Worm (Caenorhabditis elegans): ENCODE data around the gene W01G7.4.

DNA sequence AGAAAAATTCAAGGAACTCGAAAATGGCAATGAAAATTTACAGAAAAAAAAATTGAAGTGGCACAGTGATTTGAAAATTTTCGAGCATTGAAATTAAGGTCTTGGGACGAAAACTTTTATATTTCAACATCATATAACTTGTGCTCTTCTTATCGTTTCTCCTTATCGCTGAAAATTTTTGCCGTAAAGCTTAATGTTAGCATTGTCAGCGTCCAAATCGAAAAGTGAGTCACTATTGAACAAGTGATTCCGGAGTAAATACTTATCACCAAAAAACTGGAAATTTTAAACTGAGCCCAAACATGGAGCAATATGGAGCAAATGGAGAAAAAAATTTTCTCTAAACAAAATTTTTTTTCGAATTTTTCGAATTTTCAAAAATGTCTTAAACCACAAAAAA is 4.8 kb upstream of the W01G7.4 start:
- TF ChIP-seq ceh-30 (tag; optimal IDR thresholded peaks at IDR 0.05) (no peak), fkh-10 (GFP tag; optimal IDR thresholded peaks at IDR 0.05) (no peak), ama-1 (optimal IDR thresholded peaks at IDR 0.05) (no peak), unc-86 (tag; optimal IDR thresholded peaks at IDR 0.05) (no peak), elt-4 (tag; optimal IDR thresholded peaks at IDR 0.05) (no peak), elt-2 (tag; optimal IDR thresholded peaks at IDR 0.05) (no peak), che-1 (tag; optimal IDR thresholded peaks at IDR 0.05) (no peak), nhr-11 (tag; optimal IDR thresholded peaks at IDR 0.05) (no peak)
